Fruit fly (Drosophila melanogaster) whole organism, prepupa: ENCODE measurements around the gene CrebA.

Source experiments
- Blimp-1 ChIP-seq: fragments of 200-800 bp; sonication (Bioruptor generic); optimal IDR thresholded peaks from 3 replicates; lab custom pipeline; 2017; ENCODE audit warnings: missing biosample characterization, missing genetic modification characterization, mild to moderate bottlenecking, moderate library complexity, missing genetic modification reagents
- CG16779 ChIP-seq: fragments of 200-800 bp; sonication (Bioruptor generic); optimal IDR thresholded peaks from 3 replicates; lab custom pipeline; 2017; ENCODE audit warnings: missing biosample characterization, mild to moderate bottlenecking, missing genetic modification characterization
- Hr38 ChIP-seq: sonication (Bioruptor generic); optimal IDR thresholded peaks from 2 replicates; lab custom pipeline; 2016; ENCODE audit warnings: missing biosample characterization, missing genetic modification characterization
- OdsH ChIP-seq: fragments of 200-800 bp; sonication (Bioruptor generic); optimal IDR thresholded peaks from 3 replicates; lab custom pipeline; 2016; ENCODE audit warnings: missing biosample characterization, missing genetic modification characterization
- Sox102F ChIP-seq: fragments of 200-800 bp; sonication (Bioruptor generic); optimal IDR thresholded peaks from 2 replicates; lab custom pipeline; 2016; ENCODE audit warnings: missing biosample characterization, mild to moderate bottlenecking, missing genetic modification characterization
- dsx ChIP-seq: fragments of 200-800 bp; optimal IDR thresholded peaks from 3 replicates; lab custom pipeline; 2019; ENCODE audit warnings: missing biosample characterization, mild to moderate bottlenecking, missing genetic modification characterization, moderate library complexity; ENCODE audit not compliant: poor library complexity, severe bottlenecking
- pdm3 ChIP-seq: fragments of 200-800 bp; sonication (Bioruptor generic); optimal IDR thresholded peaks from 3 replicates; lab custom pipeline; 2016; ENCODE audit warnings: missing biosample characterization, missing genetic modification characterization

DNA sequence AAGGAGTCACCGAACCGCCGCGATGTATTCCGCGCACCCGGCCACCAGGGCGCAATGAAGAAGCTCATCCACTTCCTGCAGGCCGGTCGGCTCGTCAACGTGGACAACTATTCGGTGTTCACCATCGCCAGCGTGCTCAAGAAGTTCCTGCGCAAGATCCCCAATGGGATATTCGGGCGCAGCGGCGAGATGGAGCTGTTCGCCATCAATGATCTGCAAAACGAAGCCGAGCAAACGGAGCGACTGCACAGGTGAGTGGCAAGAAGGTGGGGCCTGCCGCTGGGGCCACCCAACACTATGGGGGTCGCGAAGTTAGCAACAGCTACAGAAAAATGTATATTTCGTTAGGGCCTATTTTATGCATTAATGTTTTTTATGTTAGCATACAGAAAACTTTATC is 54.6 kb downstream of the CrebA start:
- TF ChIP-seq CG16779 = no peak
- TF ChIP-seq pdm3 (GFP tag; lab: Kevin White, UChicago) = no peak
- no peak for TF ChIP-seq Sox102F (GFP tag; lab: Kevin White, UChicago)
- no peak for TF ChIP-seq Blimp-1
- TF ChIP-seq Hr38 = no peak
- no peak for TF ChIP-seq dsx (GFP tag; lab: Kevin White, UChicago)
- TF ChIP-seq OdsH (GFP tag; lab: Kevin White, UChicago) = peak; percentile 21
